Worm (Caenorhabditis elegans) whole organism, L2 larva: ENCODE data around the gene fbxc-36.

Experiments
- dmd-4 ChIP-seq: sonication (generic microtip); optimal IDR thresholded peaks from 2 replicates; lab custom pipeline; 2017; ENCODE audit warnings: missing biosample characterization, missing genetic modification characterization
- elt-3 ChIP-seq: sonication (generic microtip); optimal IDR thresholded peaks from 2 replicates; lab custom pipeline; 2017; ENCODE audit warnings: missing biosample characterization, missing genetic modification characterization
- mdl-1 ChIP-seq, 2 experiments: fragments of 150-350 bp in 1 of 2; sonication (generic microtip) in 1 of 2; optimal IDR thresholded peaks; 2 replicates each; lab custom pipeline; 2017; ENCODE audit warnings: missing biosample characterization in 2 of 2, missing genetic modification characterization in 2 of 2

DNA sequence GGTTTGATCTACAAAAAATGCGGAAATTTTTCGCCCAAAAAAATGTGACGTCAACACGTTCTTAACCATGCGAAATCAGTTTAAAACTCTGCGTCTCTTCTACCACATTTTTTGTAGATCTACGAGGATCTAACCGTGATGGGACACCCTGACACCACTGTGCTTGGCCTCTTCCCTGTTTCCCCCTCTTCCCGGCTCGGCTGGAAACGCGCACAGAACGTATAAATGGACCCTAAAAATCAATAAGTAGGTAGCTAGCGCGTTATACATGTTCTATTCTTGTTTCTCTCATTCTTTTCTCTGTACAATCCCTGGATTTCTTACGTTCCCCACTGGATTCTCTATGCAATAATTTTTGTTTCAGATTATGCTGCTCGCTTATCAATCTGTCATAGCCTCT, 17.3 kb upstream of the fbxc-36 start, which contains the start of gene fbxc-28:
- TF ChIP-seq dmd-4 (tag; lab: Kevin White, UChicago) (no peak), mdl-1 (tag; optimal IDR thresholded peaks at IDR 0.05; lab: Kevin White, UChicago) (no peak), elt-3 (no peak)
